Worm (Caenorhabditis elegans): Measurements from ENCODE around the gene C03H5.5.

ce11 chrII:374950-375349, 10.2 kb downstream of the C03H5.5 start, which contains the start of gene C03H5.4:
- TF ChIP-seq rnt-1 (tag; optimal IDR thresholded peaks at IDR 0.05) (no peak), nhr-11 (tag; optimal IDR thresholded peaks at IDR 0.05) (no peak), Y22D7AL.16 (tag; optimal IDR thresholded peaks at IDR 0.05) (no peak), ceh-9 (tag; optimal IDR thresholded peaks at IDR 0.05) (no peak), ama-1 (optimal IDR thresholded peaks at IDR 0.05) (no peak), elt-4 (tag; optimal IDR thresholded peaks at IDR 0.05) (no peak), pha-4 (tag; optimal IDR thresholded peaks at IDR 0.05) (no peak), T23F11.4 (GFP tag; optimal IDR thresholded peaks at IDR 0.05) (no peak)
